Worm (Caenorhabditis elegans) whole organism, L4 larva: ENCODE measurements around the gene fbxb-78.

Source experiments
- F37D6.2 ChIP-seq: sonication (generic microtip); optimal IDR thresholded peaks from 2 replicates; lab custom pipeline; 2016; ENCODE audit warnings: mild to moderate bottlenecking, missing genetic modification characterization, missing compliant biosample characterization
- T26A8.4 ChIP-seq: fragments of 200-800 bp; sonication (Bioruptor generic); IDR thresholded peaks from 2 replicates; pipeline ENCODE4 v1.3.6; 2022; ENCODE audit warnings: missing genetic modification characterization, missing compliant biosample characterization
- Y105C5A.15 ChIP-seq: fragments of 200-800 bp; sonication (Bioruptor generic); IDR thresholded peaks from 2 replicates; pipeline ENCODE4 v1.3.6; 2022; ENCODE audit warnings: missing genetic modification characterization, missing compliant biosample characterization
- Y5F2A.4 ChIP-seq: fragments of 200-800 bp; sonication (Bioruptor generic); optimal IDR thresholded peaks from 2 replicates; lab custom pipeline; 2018; ENCODE audit warnings: mild to moderate bottlenecking, missing genetic modification characterization, missing compliant biosample characterization
- ama-1 ChIP-seq: fragments of 150-350 bp; optimal IDR thresholded peaks from 2 replicates; lab custom pipeline; 2014; ENCODE audit warnings: inconsistent platforms, mixed read lengths
- ceh-28 ChIP-seq: fragments of 150-350 bp; optimal IDR thresholded peaks from 2 replicates; lab custom pipeline; 2014; ENCODE audit warnings: missing biosample characterization, missing genetic modification reagents, missing genetic modification characterization
- ceh-32 ChIP-seq: sonication (generic microtip); optimal IDR thresholded peaks from 2 replicates; lab custom pipeline; 2016; ENCODE audit warnings: mild to moderate bottlenecking, missing genetic modification characterization, missing compliant biosample characterization; ENCODE audit not compliant: poor library complexity
- ceh-62 ChIP-seq: sonication (generic microtip); optimal IDR thresholded peaks from 2 replicates; lab custom pipeline; 2017; ENCODE audit warnings: missing biosample characterization, missing genetic modification characterization
- ceh-82 ChIP-seq: sonication (generic microtip); optimal IDR thresholded peaks from 2 replicates; lab custom pipeline; 2017; ENCODE audit warnings: missing biosample characterization, missing genetic modification characterization
- ctbp-1 ChIP-seq: fragments of 200-800 bp; sonication (Bioruptor generic); IDR thresholded peaks from 2 replicates; pipeline ENCODE4 v1.3.6; 2022; ENCODE audit warnings: missing genetic modification reagents, missing genetic modification characterization, missing compliant biosample characterization
- daf-16 ChIP-seq, 3 experiments: sonication (generic microtip); optimal IDR thresholded peaks; 2 replicates each; lab custom pipeline; 2016 to 2017; ENCODE audit warnings: missing genetic modification characterization in 3 of 3, missing genetic modification reagents in 3 of 3, mild to moderate bottlenecking in 2 of 3, missing compliant biosample characterization in 2 of 3, missing biosample characterization in 1 of 3, moderate library complexity in 1 of 3
- dmd-6 ChIP-seq: fragments of 200-800 bp; sonication (Bioruptor generic); IDR thresholded peaks from 2 replicates; pipeline ENCODE4 v1.3.6; 2022; ENCODE audit warnings: missing genetic modification reagents, missing genetic modification characterization, missing compliant biosample characterization
- dmd-8 ChIP-seq: fragments of 200-800 bp; sonication (Bioruptor generic); IDR thresholded peaks from 2 replicates; pipeline ENCODE4 v1.3.6; 2022; ENCODE audit warnings: missing genetic modification characterization, missing compliant biosample characterization
- dmd-9 ChIP-seq: fragments of 200-800 bp; sonication (Bioruptor generic); IDR thresholded peaks from 2 replicates; pipeline ENCODE4 v1.3.6; 2022; ENCODE audit warnings: missing genetic modification reagents, missing genetic modification characterization, missing compliant biosample characterization
- duxl-1 ChIP-seq: sonication (generic microtip); optimal IDR thresholded peaks from 2 replicates; lab custom pipeline; 2016; ENCODE audit warnings: mild to moderate bottlenecking, missing genetic modification characterization, moderate library complexity, missing compliant biosample characterization; ENCODE audit not compliant: poor library complexity
- dve-1 ChIP-seq: sonication (generic microtip); optimal IDR thresholded peaks from 2 replicates; lab custom pipeline; 2017; ENCODE audit warnings: antibody characterized with exemption, mild to moderate bottlenecking, missing genetic modification characterization, missing compliant biosample characterization; ENCODE audit not compliant: insufficient read depth
- egl-27 ChIP-seq: sonication (generic microtip); optimal IDR thresholded peaks from 3 replicates; lab custom pipeline; 2017; ENCODE audit warnings: missing biosample characterization, missing genetic modification reagents, missing genetic modification characterization
- egl-43 ChIP-seq: fragments of 200-800 bp; sonication (Bioruptor generic); IDR thresholded peaks from 2 replicates; pipeline ENCODE4 v1.3.6; 2022; ENCODE audit warnings: missing genetic modification reagents, missing genetic modification characterization, missing compliant biosample characterization
- gei-8 ChIP-seq: fragments of 200-800 bp; sonication (Bioruptor generic); optimal IDR thresholded peaks from 2 replicates; lab custom pipeline; 2018; ENCODE audit warnings: mild to moderate bottlenecking, missing genetic modification characterization, missing compliant biosample characterization
- hlh-30 ChIP-seq: sonication (generic microtip); optimal IDR thresholded peaks from 2 replicates; lab custom pipeline; 2017; ENCODE audit warnings: antibody characterized with exemption, mild to moderate bottlenecking, missing genetic modification characterization, missing compliant biosample characterization; ENCODE audit not compliant: insufficient read depth
- jun-1 ChIP-seq: fragments of 150-350 bp; optimal IDR thresholded peaks from 2 replicates; lab custom pipeline; 2014; ENCODE audit warnings: missing biosample characterization, missing genetic modification reagents, missing genetic modification characterization
- lin-1 ChIP-seq: fragments of 200-800 bp; sonication (Bioruptor generic); IDR thresholded peaks from 2 replicates; pipeline ENCODE4 v1.3.6; 2022; ENCODE audit warnings: missing genetic modification reagents, missing genetic modification characterization, missing compliant biosample characterization
- lin-15B ChIP-seq: fragments of 150-350 bp; sonication (generic microtip); optimal IDR thresholded peaks from 3 replicates; lab custom pipeline; 2014; ENCODE audit warnings: missing biosample characterization, missing genetic modification characterization
- lin-29 ChIP-seq: fragments of 200-800 bp; sonication (Bioruptor generic); IDR thresholded peaks from 2 replicates; pipeline ENCODE4 v1.3.6; 2022; ENCODE audit warnings: missing genetic modification reagents, missing genetic modification characterization, missing compliant biosample characterization
- lin-38 ChIP-seq: fragments of 200-800 bp; sonication (Bioruptor generic); IDR thresholded peaks from 2 replicates; pipeline ENCODE4 v1.3.6; 2022; ENCODE audit warnings: missing genetic modification reagents, missing genetic modification characterization, missing compliant biosample characterization
- lin-39 ChIP-seq: fragments of 150-350 bp; optimal IDR thresholded peaks from 2 replicates; lab custom pipeline; 2014; ENCODE audit warnings: missing biosample characterization, missing genetic modification reagents, missing genetic modification characterization
- lir-3 ChIP-seq: sonication (generic microtip); optimal IDR thresholded peaks from 2 replicates; lab custom pipeline; 2016; ENCODE audit warnings: mild to moderate bottlenecking, missing genetic modification characterization, missing compliant biosample characterization
- lsy-2 ChIP-seq, 2 experiments: fragments of 150-350 bp in 1 of 2; sonication (generic microtip) in 1 of 2; optimal IDR thresholded peaks; 2 replicates each; lab custom pipeline; 2014 to 2017; ENCODE audit warnings: missing biosample characterization in 2 of 2, missing genetic modification characterization in 2 of 2
- madf-5 ChIP-seq, 2 experiments: fragments of 200-800 bp; sonication (Bioruptor generic); IDR thresholded peaks; 2 replicates each; pipeline ENCODE4 v1.3.6; 2022; ENCODE audit warnings: missing compliant biosample characterization in 2 of 2, missing genetic modification characterization in 2 of 2
- madf-9 ChIP-seq: fragments of 200-800 bp; sonication (Bioruptor generic); conservative IDR thresholded peaks from 2 replicates; pipeline ENCODE4 v1.3.6; 2022; ENCODE audit warnings: missing genetic modification reagents, missing genetic modification characterization, missing compliant biosample characterization
- mes-2 ChIP-seq: sonication (generic microtip); optimal IDR thresholded peaks from 2 replicates; lab custom pipeline; 2016; ENCODE audit warnings: missing genotype, mild to moderate bottlenecking, missing genetic modification characterization, missing compliant biosample characterization; ENCODE audit not compliant: poor library complexity, severe bottlenecking
- mxl-2 ChIP-seq: fragments of 200-800 bp; sonication (Bioruptor generic); conservative IDR thresholded peaks from 2 replicates; pipeline ENCODE4 v1.3.6; 2022; ENCODE audit warnings: missing genetic modification reagents, missing genetic modification characterization, missing compliant biosample characterization
- mxl-3 ChIP-seq: fragments of 200-800 bp; sonication (Bioruptor generic); optimal IDR thresholded peaks from 2 replicates; lab custom pipeline; 2018; ENCODE audit warnings: mild to moderate bottlenecking, missing genetic modification characterization, missing compliant biosample characterization
- nhr-102 ChIP-seq: sonication (generic microtip); optimal IDR thresholded peaks from 2 replicates; lab custom pipeline; 2016; ENCODE audit warnings: mild to moderate bottlenecking, missing genetic modification characterization, moderate library complexity, missing compliant biosample characterization
- nhr-11 ChIP-seq: fragments of 150-350 bp; optimal IDR thresholded peaks from 2 replicates; lab custom pipeline; 2014; ENCODE audit warnings: missing biosample characterization, missing genetic modification characterization
- nhr-111 ChIP-seq: fragments of 200-800 bp; sonication (Bioruptor generic); optimal IDR thresholded peaks from 2 replicates; lab custom pipeline; 2018; ENCODE audit warnings: mild to moderate bottlenecking, missing genetic modification characterization, missing compliant biosample characterization
- nhr-237 ChIP-seq: sonication (generic microtip); optimal IDR thresholded peaks from 2 replicates; lab custom pipeline; 2017; ENCODE audit warnings: missing biosample characterization, missing genetic modification characterization
- nhr-42 ChIP-seq: fragments of 200-800 bp; sonication (Bioruptor generic); IDR thresholded peaks from 2 replicates; pipeline ENCODE4 v1.3.6; 2022; ENCODE audit warnings: missing genetic modification characterization, missing compliant biosample characterization
- nhr-48 ChIP-seq: sonication (generic microtip); optimal IDR thresholded peaks from 2 replicates; lab custom pipeline; 2016; ENCODE audit warnings: mild to moderate bottlenecking, missing genetic modification characterization, missing compliant biosample characterization
- nhr-76 ChIP-seq: fragments of 150-350 bp; optimal IDR thresholded peaks from 2 replicates; lab custom pipeline; 2014; ENCODE audit warnings: missing biosample characterization, missing genetic modification characterization
- nhr-77 ChIP-seq: fragments of 150-350 bp; optimal IDR thresholded peaks from 2 replicates; lab custom pipeline; 2014; ENCODE audit warnings: missing biosample characterization, missing genetic modification characterization
- sdz-12 ChIP-seq: fragments of 200-800 bp; sonication (Bioruptor generic); optimal IDR thresholded peaks from 2 replicates; lab custom pipeline; 2018; ENCODE audit warnings: mild to moderate bottlenecking, missing genetic modification characterization, missing compliant biosample characterization
- skn-1 ChIP-seq: fragments of 150-350 bp; optimal IDR thresholded peaks from 2 replicates; lab custom pipeline; 2014; ENCODE audit warnings: missing biosample characterization, missing genetic modification characterization
- snpc-4 ChIP-seq: fragments of 150-350 bp; optimal IDR thresholded peaks from 2 replicates; lab custom pipeline; 2014; ENCODE audit warnings: missing biosample characterization, missing genetic modification characterization
- unc-62 ChIP-seq, 3 experiments: fragments of 150-350 bp in 1 of 3; sonication (generic microtip); optimal IDR thresholded peaks in 2 of 3; peaks in 1 of 3; 1 replicate in 1 of 3; 2 replicates in 2 of 3; lab custom pipeline; 2014 to 2017; ENCODE audit warnings: missing biosample characterization in 3 of 3, missing genetic modification characterization in 3 of 3, missing genetic modification reagents in 3 of 3, missing genotype in 1 of 3
- vab-7 ChIP-seq: fragments of 200-800 bp; sonication (Bioruptor generic); IDR thresholded peaks from 2 replicates; pipeline ENCODE4 v1.3.6; 2022; ENCODE audit warnings: missing genetic modification reagents, missing genetic modification characterization, missing compliant biosample characterization
- zag-1 ChIP-seq: fragments of 150-350 bp; optimal IDR thresholded peaks from 2 replicates; lab custom pipeline; 2014; ENCODE audit warnings: missing biosample characterization, missing genetic modification characterization
- zip-11 ChIP-seq: fragments of 200-800 bp; sonication (Bioruptor generic); IDR thresholded peaks from 2 replicates; pipeline ENCODE4 v1.3.6; 2022; ENCODE audit warnings: missing genetic modification characterization, missing compliant biosample characterization

Gene fbxb-78

ce11 chrIV:4745422-4745821 is 8.1 kb downstream of the fbxb-78 start, which contains the start of gene timm-17B.1 (continued):
- peak; percentile 52 to 96 for TF ChIP-seq lsy-2 (tag; optimal IDR thresholded peaks at IDR 0.05; lab: Kevin White, UChicago)
- TF ChIP-seq duxl-1 (tag; lab: Kevin White, UChicago): peak; percentile 45
- TF ChIP-seq nhr-11: peak; percentile 22
- peak; percentile 89 for TF ChIP-seq lin-38 (GFP tag; lab: Robert Waterston, UW)
- peak; percentile 55; the same call in 1 of the 2 replicates for TF ChIP-seq T26A8.4
- TF ChIP-seq, all 104 proteins: peak for 23

- TF ChIP-seq nhr-48 (tag; lab: Kevin White, UChicago): no peak
- no peak for TF ChIP-seq lin-29
- TF ChIP-seq sdz-12 (GFP tag; lab: Kevin White, UChicago): no peak
- peak; percentile 86 for TF ChIP-seq ama-1 (lab: Kevin White, UChicago)
- no peak for TF ChIP-seq gei-8
- TF ChIP-seq ctbp-1: 0 out of 2 replicates have a peak, but pooled peaks have one; percentile 14
- TF ChIP-seq madf-5 (GFP tag; IDR thresholded peaks at IDR 0.05; lab: Robert Waterston, UW): no peak
- TF ChIP-seq lin-39 (tag; lab: Kevin White, UChicago): no peak
- TF ChIP-seq nhr-77: no peak
- TF ChIP-seq ceh-82 (tag; lab: Kevin White, UChicago): no peak
- TF ChIP-seq zag-1 (tag; lab: Kevin White, UChicago): no peak
- no peak for TF ChIP-seq Y5F2A.4 (GFP tag; lab: Kevin White, UChicago)
- no peak for TF ChIP-seq jun-1 (tag; lab: Kevin White, UChicago)
- TF ChIP-seq lin-15B: no peak
- no peak for TF ChIP-seq vab-7 (GFP tag; lab: Robert Waterston, UW)
- TF ChIP-seq ceh-32: no peak
- peak; percentile 35; the same call in 1 of the 2 replicates for TF ChIP-seq lin-38 (GFP tag; lab: Robert Waterston, UW)
- TF ChIP-seq madf-9 (GFP tag; lab: Robert Waterston, UW): 0 out of 2 replicates have a peak, but pooled peaks have one; percentile 16
- no peak for TF ChIP-seq nhr-76
- TF ChIP-seq F37D6.2 (tag; lab: Kevin White, UChicago): no peak
- no peak for TF ChIP-seq lir-3 (tag; lab: Kevin White, UChicago)
- no peak for TF ChIP-seq skn-1 (tag; lab: Kevin White, UChicago)
- TF ChIP-seq Y105C5A.15 (GFP tag; lab: Robert Waterston, UW): no peak
- TF ChIP-seq nhr-102 (tag; lab: Kevin White, UChicago): no peak
- 0 out of 2 replicates have a peak, but pooled peaks have one; percentile 15 for TF ChIP-seq dmd-8 (GFP tag; lab: Robert Waterston, UW)
- no peak for TF ChIP-seq mxl-3 (GFP tag; lab: Kevin White, UChicago)
- TF ChIP-seq hlh-30: no peak
- TF ChIP-seq nhr-111: no peak
- TF ChIP-seq egl-43 (GFP tag; lab: Robert Waterston, UW): no peak
- TF ChIP-seq dmd-9 (GFP tag; lab: Robert Waterston, UW): no peak
- no peak for TF ChIP-seq lin-1 (GFP tag; lab: Robert Waterston, UW)
- peak; percentile 23; the same call in 1 of the 2 replicates for TF ChIP-seq dmd-6 (GFP tag; lab: Robert Waterston, UW)
- peak in 1 of 2 experiments; percentile 22 for TF ChIP-seq daf-16 (GFP tag; optimal IDR thresholded peaks at IDR 0.05; lab: Kevin White, UChicago)
- TF ChIP-seq daf-16 (tag; optimal IDR thresholded peaks at IDR 0.05; lab: Kevin White, UChicago): peak; percentile 21
- no peak for TF ChIP-seq mxl-2
- no peak for TF ChIP-seq snpc-4 (tag; lab: Kevin White, UChicago)
- peak; percentile 7 for TF ChIP-seq dve-1
- TF ChIP-seq ceh-62 (tag; lab: Kevin White, UChicago): no peak
- no peak for TF ChIP-seq nhr-42 (GFP tag; lab: Robert Waterston, UW)
- TF ChIP-seq nhr-237 (tag; lab: Kevin White, UChicago): no peak
- TF ChIP-seq duxl-1 (tag; lab: Kevin White, UChicago): no peak
- TF ChIP-seq egl-27 (tag; lab: Kevin White, UChicago): no peak
- TF ChIP-seq nhr-11: no peak
- TF ChIP-seq unc-62 (GFP tag; optimal IDR thresholded peaks at IDR 0.05 in 1 of 2; lab: Kevin White, UChicago): no peak
- no peak for TF ChIP-seq unc-62 (tag; optimal IDR thresholded peaks at IDR 0.05; lab: Kevin White, UChicago)
- TF ChIP-seq ceh-28: no peak
- peak; percentile 9 for TF ChIP-seq mes-2 (tag; lab: Kevin White, UChicago)
- TF ChIP-seq zip-11 (GFP tag; lab: Robert Waterston, UW): no peak
Observed at ce11 chrIV:4747553-4747952, 10.2 kb downstream of the fbxb-78 start, which contains the start of gene tctn-1. Gene tctn-1, minus strand, starts transcription at chrIV:4747832.
